Fruit fly (Drosophila melanogaster) whole organism: ENCODE data around the gene CG5883.

ENCODE experiments used
- CG8478 ChIP-seq: fragments of >200 bp; optimal IDR thresholded peaks from 2 replicates; lab custom pipeline; 2018; ENCODE audit warnings: inconsistent platforms
- Dll ChIP-seq: fragments of >200 bp; optimal IDR thresholded peaks from 2 replicates; lab custom pipeline; 2017
- psq ChIP-seq: fragments of >200 bp; optimal IDR thresholded peaks from 2 replicates; lab custom pipeline; 2017

The CG5883 gene

DNA sequence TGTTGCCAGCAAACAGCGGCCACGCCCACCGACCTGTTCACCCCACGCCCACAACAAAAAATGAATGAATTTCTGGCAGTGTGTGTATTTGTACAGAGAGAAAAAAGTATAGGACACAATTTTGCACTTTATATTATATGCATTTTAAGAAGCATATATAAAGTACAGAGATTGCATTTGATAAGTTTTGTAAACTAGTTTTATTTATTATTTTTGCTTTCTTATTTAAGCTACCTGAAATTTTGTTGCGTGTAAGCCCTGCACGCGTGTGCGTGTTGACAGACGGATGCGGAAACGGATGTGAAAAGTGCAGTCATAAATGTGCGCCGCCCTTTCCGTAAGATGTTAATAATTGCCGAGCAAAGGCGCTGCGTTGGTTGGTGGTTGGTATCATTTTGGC is 47.9 kb downstream of the CG5883 start:
- no peak for TF ChIP-seq psq (lab: Kevin White, UChicago)
- no peak for TF ChIP-seq Dll
- TF ChIP-seq CG8478 (lab: Kevin White, UChicago), result no peak
